Worm (Caenorhabditis elegans) whole organism, mixed stage, embryonic: ENCODE data around the gene pat-3.

Experiments used
- M03D4.4 ChIP-seq: sonication (generic microtip); optimal IDR thresholded peaks from 2 replicates; lab custom pipeline; 2017; ENCODE audit warnings: mild to moderate bottlenecking, missing genetic modification characterization, missing compliant biosample characterization
- bed-3 ChIP-seq: fragments of 200-800 bp; sonication (Bioruptor generic); optimal IDR thresholded peaks from 3 replicates; lab custom pipeline; 2018; ENCODE audit warnings: mild to moderate bottlenecking, missing genetic modification characterization, moderate library complexity, missing compliant biosample characterization
- blmp-1 ChIP-seq: fragments of 150-350 bp; optimal IDR thresholded peaks from 2 replicates; lab custom pipeline; 2014; ENCODE audit warnings: missing biosample characterization, missing genetic modification characterization
- ceh-83 ChIP-seq: fragments of 200-800 bp; sonication (Bioruptor generic); optimal IDR thresholded peaks from 2 replicates; lab custom pipeline; 2018; ENCODE audit warnings: mild to moderate bottlenecking, missing genetic modification characterization, missing compliant biosample characterization
- ces-1 ChIP-seq: fragments of 150-350 bp; optimal IDR thresholded peaks from 2 replicates; lab custom pipeline; 2014; ENCODE audit warnings: missing biosample characterization, missing genetic modification reagents, missing genetic modification characterization
- drap-1 ChIP-seq: fragments of 200-800 bp; sonication (Bioruptor generic); optimal IDR thresholded peaks from 3 replicates; lab custom pipeline; 2018; ENCODE audit warnings: mild to moderate bottlenecking, missing genetic modification characterization, missing compliant biosample characterization
- elt-1 ChIP-seq: sonication (generic microtip); optimal IDR thresholded peaks from 2 replicates; lab custom pipeline; 2017; ENCODE audit warnings: missing genetic modification characterization, mild to moderate bottlenecking, missing compliant biosample characterization, antibody characterized with exemption, moderate library complexity, borderline replicate concordance; ENCODE audit not compliant: insufficient read depth
- elt-3 ChIP-seq: fragments of 150-350 bp; optimal IDR thresholded peaks from 2 replicates; lab custom pipeline; 2014; ENCODE audit warnings: missing biosample characterization, missing genetic modification characterization
- flh-1 ChIP-seq: fragments of 200-800 bp; sonication (Bioruptor generic); optimal IDR thresholded peaks from 2 replicates; lab custom pipeline; 2018; ENCODE audit warnings: mild to moderate bottlenecking, missing genetic modification characterization, moderate library complexity, missing compliant biosample characterization
- ham-2 ChIP-seq: fragments of 200-800 bp; sonication (Bioruptor generic); optimal IDR thresholded peaks from 2 replicates; lab custom pipeline; 2018; ENCODE audit warnings: mild to moderate bottlenecking, missing genetic modification characterization, missing compliant biosample characterization
- hlh-1 ChIP-seq: fragments of 150-350 bp; optimal IDR thresholded peaks from 2 replicates; lab custom pipeline; 2014; ENCODE audit warnings: missing biosample characterization, missing genetic modification reagents, missing genetic modification characterization
- lin-13 ChIP-seq: fragments of 150-350 bp; optimal IDR thresholded peaks from 2 replicates; lab custom pipeline; 2014; ENCODE audit warnings: missing biosample characterization, missing genetic modification characterization
- lin-32 ChIP-seq: fragments of 200-800 bp; sonication (Bioruptor generic); optimal IDR thresholded peaks from 2 replicates; lab custom pipeline; 2018; ENCODE audit warnings: mild to moderate bottlenecking, missing genetic modification characterization, missing compliant biosample characterization
- lsy-2 ChIP-seq: fragments of 150-350 bp; optimal IDR thresholded peaks from 2 replicates; lab custom pipeline; 2014; ENCODE audit warnings: missing biosample characterization, missing genetic modification characterization
- mab-5 ChIP-seq: fragments of 150-350 bp; optimal IDR thresholded peaks from 2 replicates; lab custom pipeline; 2014; ENCODE audit warnings: missing biosample characterization, missing genetic modification characterization
- mep-1 ChIP-seq: fragments of 150-350 bp; optimal IDR thresholded peaks from 2 replicates; lab custom pipeline; 2017; ENCODE audit warnings: missing biosample characterization, missing genetic modification reagents, missing genetic modification characterization, inconsistent platforms
- mls-2 ChIP-seq: sonication (generic microtip); optimal IDR thresholded peaks from 2 replicates; lab custom pipeline; 2016; ENCODE audit warnings: mild to moderate bottlenecking, missing genetic modification characterization, moderate library complexity, missing compliant biosample characterization
- nhr-12 ChIP-seq: fragments of 150-350 bp; optimal IDR thresholded peaks from 2 replicates; lab custom pipeline; 2014; ENCODE audit warnings: missing biosample characterization, missing genetic modification characterization
- nhr-2 ChIP-seq: fragments of 150-350 bp; optimal IDR thresholded peaks from 2 replicates; lab custom pipeline; 2014; ENCODE audit warnings: missing biosample characterization, missing genetic modification characterization
- nhr-237 ChIP-seq: fragments of 150-350 bp; optimal IDR thresholded peaks from 2 replicates; lab custom pipeline; 2014; ENCODE audit warnings: missing biosample characterization, missing genetic modification characterization
- nhr-28 ChIP-seq: fragments of 150-350 bp; optimal IDR thresholded peaks from 2 replicates; lab custom pipeline; 2014; ENCODE audit warnings: missing biosample characterization, missing genetic modification characterization
- nhr-76 ChIP-seq: sonication (generic microtip); optimal IDR thresholded peaks from 2 replicates; lab custom pipeline; 2017; ENCODE audit warnings: missing biosample characterization, missing genetic modification characterization
- pha-4 ChIP-seq: fragments of 150-350 bp; optimal IDR thresholded peaks from 2 replicates; lab custom pipeline; 2018; ENCODE audit warnings: missing biosample characterization, missing genetic modification reagents, missing genetic modification characterization
- sem-2 ChIP-seq: fragments of 200-800 bp; sonication (Bioruptor generic); optimal IDR thresholded peaks from 2 replicates; lab custom pipeline; 2018; ENCODE audit warnings: mild to moderate bottlenecking, missing genetic modification characterization, missing compliant biosample characterization
- snpc-4 ChIP-seq: fragments of 150-350 bp; optimal IDR thresholded peaks from 2 replicates; lab custom pipeline; 2014; ENCODE audit warnings: missing biosample characterization, missing genetic modification characterization
- sptf-1 ChIP-seq: sonication (generic microtip); optimal IDR thresholded peaks from 2 replicates; lab custom pipeline; 2017; ENCODE audit warnings: mild to moderate bottlenecking, missing genetic modification characterization, moderate library complexity, missing compliant biosample characterization
- tbx-8 ChIP-seq: fragments of 200-800 bp; sonication (Bioruptor generic); optimal IDR thresholded peaks from 2 replicates; lab custom pipeline; 2018; ENCODE audit warnings: mild to moderate bottlenecking, missing genetic modification characterization, moderate library complexity, missing compliant biosample characterization
- unc-120 ChIP-seq: sonication (generic microtip); optimal IDR thresholded peaks from 2 replicates; lab custom pipeline; 2017; ENCODE audit warnings: missing genetic modification characterization, missing compliant biosample characterization; ENCODE audit not compliant: poor library complexity, severe bottlenecking
- unc-39 ChIP-seq: fragments of 150-350 bp; optimal IDR thresholded peaks from 2 replicates; lab custom pipeline; 2014; ENCODE audit warnings: missing biosample characterization, missing genetic modification characterization
- unc-62 ChIP-seq: fragments of 150-350 bp; optimal IDR thresholded peaks from 2 replicates; lab custom pipeline; 2014; ENCODE audit warnings: missing biosample characterization, missing genetic modification reagents, missing genetic modification characterization
- zip-8 ChIP-seq: fragments of 150-350 bp; optimal IDR thresholded peaks from 2 replicates; lab custom pipeline; 2014; ENCODE audit warnings: missing biosample characterization, missing genetic modification characterization
- ztf-11 ChIP-seq: fragments of 150-350 bp; optimal IDR thresholded peaks from 2 replicates; lab custom pipeline; 2014; ENCODE audit warnings: missing biosample characterization, missing genetic modification characterization

pat-3 gene

ce11 chrIII:3914049-3914448 lies at the start of gene pat-3:
Gene pat-3, minus strand, starts transcription at chrIII:3914149.
- no peak for TF ChIP-seq elt-3 (tag; lab: Kevin White, UChicago)
- no peak for TF ChIP-seq nhr-28 (tag; lab: Kevin White, UChicago)
- no peak for TF ChIP-seq lin-13 (tag; lab: Kevin White, UChicago)
- no peak for TF ChIP-seq flh-1 (GFP tag; lab: Kevin White, UChicago)
- no peak for TF ChIP-seq M03D4.4 (tag; lab: Kevin White, UChicago)
- no peak for TF ChIP-seq ham-2 (GFP tag; lab: Kevin White, UChicago)
- no peak for TF ChIP-seq snpc-4 (tag; lab: Kevin White, UChicago)
- TF ChIP-seq ztf-11 (tag; lab: Kevin White, UChicago) = no peak
- no peak for TF ChIP-seq zip-8 (tag; lab: Kevin White, UChicago)
- no peak for TF ChIP-seq sptf-1 (tag; lab: Kevin White, UChicago)
- no peak for TF ChIP-seq pha-4 (tag; lab: Kevin White, UChicago)
- TF ChIP-seq mab-5 (tag; lab: Kevin White, UChicago) = no peak
- TF ChIP-seq nhr-237 (tag; lab: Kevin White, UChicago) = no peak
- TF ChIP-seq ces-1 (GFP tag; lab: Kevin White, UChicago) = no peak
- no peak for TF ChIP-seq nhr-76
- TF ChIP-seq blmp-1 (tag; lab: Kevin White, UChicago) = no peak

- no peak for TF ChIP-seq blmp-1 (tag; lab: Kevin White, UChicago)
- TF ChIP-seq elt-1 (tag; lab: Kevin White, UChicago) = no peak
- TF ChIP-seq nhr-12 = no peak
- no peak for TF ChIP-seq lin-32 (GFP tag; lab: Kevin White, UChicago)
- no peak for TF ChIP-seq ham-2 (GFP tag; lab: Kevin White, UChicago)
- no peak for TF ChIP-seq bed-3 (GFP tag; lab: Kevin White, UChicago)
- TF ChIP-seq nhr-28 (tag; lab: Kevin White, UChicago) = no peak
- no peak for TF ChIP-seq unc-39
- TF ChIP-seq elt-3 (tag; lab: Kevin White, UChicago) = no peak
- no peak for TF ChIP-seq pha-4 (tag; lab: Kevin White, UChicago)
Measured at ce11 chrIII:3959987-3960386, 46.0 kb upstream of the pat-3 start, which contains the start of gene R10E9.3. Gene R10E9.3, plus strand, starts transcription at chrIII:3960221.

ce11 chrIII:3959206-3959605 lies 45.3 kb upstream of the pat-3 start:
- TF ChIP-seq blmp-1 (tag; lab: Kevin White, UChicago) = no peak
- no peak for TF ChIP-seq elt-1 (tag; lab: Kevin White, UChicago)
- no peak for TF ChIP-seq mab-5 (tag; lab: Kevin White, UChicago)
- TF ChIP-seq M03D4.4 (tag; lab: Kevin White, UChicago) = no peak
- TF ChIP-seq flh-1 (GFP tag; lab: Kevin White, UChicago) = no peak
- TF ChIP-seq zip-8 (tag; lab: Kevin White, UChicago) = no peak
- TF ChIP-seq ces-1 (GFP tag; lab: Kevin White, UChicago) = no peak
- TF ChIP-seq drap-1 = no peak
- TF ChIP-seq nhr-28 (tag; lab: Kevin White, UChicago) = no peak

- TF ChIP-seq sptf-1 (tag; lab: Kevin White, UChicago) (no peak), tbx-8 (GFP tag; lab: Kevin White, UChicago) (no peak), elt-1 (tag; lab: Kevin White, UChicago) (no peak), unc-39 (no peak), lin-32 (GFP tag; lab: Kevin White, UChicago) (no peak), sem-2 (GFP tag; lab: Kevin White, UChicago) (no peak)
- TF ChIP-seq, all 35 proteins: peak for 0
Measured at ce11 chrIII:3957850-3958249, 43.9 kb upstream of the pat-3 start.

- TF ChIP-seq tbx-8 (GFP tag; lab: Kevin White, UChicago) (no peak), elt-3 (tag; lab: Kevin White, UChicago) (no peak), elt-1 (tag; lab: Kevin White, UChicago) (no peak), ham-2 (GFP tag; lab: Kevin White, UChicago) (no peak), unc-62 (GFP tag; lab: Kevin White, UChicago) (no peak), mls-2 (tag; lab: Kevin White, UChicago) (no peak), mep-1 (tag; lab: Kevin White, UChicago) (no peak), blmp-1 (tag; lab: Kevin White, UChicago) (no peak), pha-4 (tag; lab: Kevin White, UChicago) (no peak), nhr-2 (no peak), ceh-83 (GFP tag; lab: Kevin White, UChicago) (no peak), lsy-2 (tag; lab: Kevin White, UChicago) (no peak), sptf-1 (tag; lab: Kevin White, UChicago) (no peak), hlh-1 (tag; lab: Kevin White, UChicago) (no peak), M03D4.4 (tag; lab: Kevin White, UChicago) (no peak), lin-32 (GFP tag; lab: Kevin White, UChicago) (no peak), unc-120 (tag; lab: Kevin White, UChicago) (no peak), sem-2 (GFP tag; lab: Kevin White, UChicago) (no peak)
Measured at ce11 chrIII:3957119-3957739, 43.3 kb upstream of the pat-3 start.
